Fruit fly (Drosophila melanogaster) whole organism, embryonic: ENCODE results near the gene CG7781.

Experiments
- ATbp ChIP-seq: fragments of 200-800 bp; sonication (Bioruptor generic); optimal IDR thresholded peaks from 2 replicates; lab custom pipeline; 2017; ENCODE audit warnings: missing biosample characterization, mild to moderate bottlenecking, missing genetic modification characterization, missing genetic modification reagents
- CG10654 ChIP-seq: fragments of 200-800 bp; sonication (Bioruptor generic); optimal IDR thresholded peaks from 2 replicates; lab custom pipeline; 2016; ENCODE audit warnings: missing biosample characterization, missing genetic modification characterization
- CG13296 ChIP-seq: fragments of 200-800 bp; sonication (Bioruptor generic); optimal IDR thresholded peaks from 3 replicates; lab custom pipeline; 2018; ENCODE audit warnings: missing biosample characterization, mild to moderate bottlenecking, missing genetic modification characterization
- CG1529 ChIP-seq: fragments of 200-800 bp; sonication (Bioruptor generic); optimal IDR thresholded peaks from 3 replicates; lab custom pipeline; 2018; ENCODE audit warnings: missing biosample characterization, missing genetic modification characterization
- CG16863 ChIP-seq: fragments of 200-800 bp; sonication (Bioruptor generic); optimal IDR thresholded peaks from 3 replicates; lab custom pipeline; 2016; ENCODE audit warnings: missing biosample characterization, missing genetic modification characterization
- CG17328 ChIP-seq: fragments of 200-800 bp; sonication (Bioruptor generic); IDR thresholded peaks from 2 replicates; pipeline ENCODE4 v1.3.6; 2022; ENCODE audit warnings: missing biosample characterization, missing genetic modification characterization
- CG18262 ChIP-seq: fragments of 200-800 bp; optimal IDR thresholded peaks from 3 replicates; lab custom pipeline; 2019; ENCODE audit warnings: missing biosample characterization, mild to moderate bottlenecking, missing genetic modification characterization, moderate library complexity
- CG1832 ChIP-seq: fragments of 200-800 bp; sonication (Bioruptor generic); optimal IDR thresholded peaks from 2 replicates; lab custom pipeline; 2017; ENCODE audit warnings: missing biosample characterization, mild to moderate bottlenecking, missing genetic modification characterization, inconsistent platforms
- CG2712 ChIP-seq: fragments of 200-800 bp; optimal IDR thresholded peaks from 3 replicates; lab custom pipeline; 2019; ENCODE audit warnings: missing biosample characterization, mild to moderate bottlenecking, missing genetic modification characterization, moderate library complexity
- CG31441 ChIP-seq: fragments of 200-800 bp; sonication (Bioruptor generic); IDR thresholded peaks from 2 replicates; pipeline ENCODE4 v1.3.6; 2022; ENCODE audit warnings: missing biosample characterization, missing genetic modification characterization
- CG4360 ChIP-seq: fragments of 200-800 bp; sonication (Bioruptor generic); IDR thresholded peaks from 2 replicates; pipeline ENCODE4 v1.3.6; 2022; ENCODE audit warnings: missing biosample characterization, missing genetic modification characterization
- CG7928 ChIP-seq: fragments of 200-800 bp; sonication (Bioruptor generic); optimal IDR thresholded peaks from 2 replicates; lab custom pipeline; 2017; ENCODE audit warnings: missing biosample characterization, mild to moderate bottlenecking, missing genetic modification characterization
- Chrac-16 ChIP-seq: fragments of 200-800 bp; sonication (Bioruptor generic); optimal IDR thresholded peaks from 3 replicates; lab custom pipeline; 2016; ENCODE audit warnings: missing biosample characterization, missing genetic modification characterization
- Dip2 ChIP-seq: fragments of 200-800 bp; sonication (Bioruptor generic); IDR thresholded peaks from 2 replicates; pipeline ENCODE4 v1.3.6; 2022; ENCODE audit warnings: missing biosample characterization, missing genetic modification characterization
- Drgx ChIP-seq: fragments of 200-800 bp; sonication (Bioruptor generic); IDR thresholded peaks from 2 replicates; pipeline ENCODE4 v1.3.6; 2022; ENCODE audit warnings: missing biosample characterization, missing genetic modification characterization
- E2f1 ChIP-seq: fragments of 200-800 bp; sonication (Bioruptor generic); IDR thresholded peaks from 2 replicates; pipeline ENCODE4 v1.3.6; 2022; ENCODE audit warnings: missing biosample characterization, missing genetic modification characterization
- Ets65A ChIP-seq: fragments of 200-800 bp; sonication (Bioruptor generic); peaks from one replicate; lab custom pipeline; 2016; ENCODE audit warnings: missing biosample characterization, missing genetic modification characterization
- Gug ChIP-seq: fragments of 200-800 bp; sonication (Bioruptor generic); IDR thresholded peaks from 4 replicates; pipeline ENCODE4 v1.3.6; 2022; ENCODE audit warnings: missing biosample characterization, missing genetic modification characterization
- Med ChIP-seq: fragments of 200-800 bp; sonication (Bioruptor generic); peaks from one replicate; lab custom pipeline; 2016; ENCODE audit warnings: missing biosample characterization, missing genetic modification characterization, mild to moderate bottlenecking, inconsistent platforms, moderate library complexity
- Meics ChIP-seq: fragments of 200-800 bp; sonication (Bioruptor generic); optimal IDR thresholded peaks from 2 replicates; lab custom pipeline; 2017; ENCODE audit warnings: missing biosample characterization, mild to moderate bottlenecking, missing genetic modification characterization
- Mes4 ChIP-seq: fragments of 200-800 bp; sonication (Bioruptor generic); optimal IDR thresholded peaks from 2 replicates; lab custom pipeline; 2016; ENCODE audit warnings: missing biosample characterization, missing genetic modification characterization
- Rfx ChIP-seq: fragments of 200-800 bp; sonication (Bioruptor generic); IDR thresholded peaks from 2 replicates; pipeline ENCODE4 v1.3.6; 2022; ENCODE audit warnings: missing biosample characterization, missing genetic modification characterization
- Side ChIP-seq: fragments of 200-800 bp; sonication (Bioruptor generic); optimal IDR thresholded peaks from 2 replicates; lab custom pipeline; 2016; ENCODE audit warnings: missing biosample characterization, missing genetic modification characterization
- amos ChIP-seq: fragments of 200-800 bp; sonication (Bioruptor generic); IDR thresholded peaks from 2 replicates; pipeline ENCODE4 v1.3.6; 2022; ENCODE audit warnings: missing biosample characterization, missing genetic modification characterization; ENCODE audit not compliant: partially characterized antibody
- caup ChIP-seq: fragments of 200-800 bp; sonication (Bioruptor generic); optimal IDR thresholded peaks from 3 replicates; lab custom pipeline; 2017; ENCODE audit warnings: missing biosample characterization, mild to moderate bottlenecking, missing genetic modification characterization, moderate library complexity; ENCODE audit not compliant: severe bottlenecking
- crc ChIP-seq: fragments of 200-800 bp; sonication (Bioruptor generic); optimal IDR thresholded peaks from 2 replicates; lab custom pipeline; 2016; ENCODE audit warnings: missing biosample characterization, missing genetic modification characterization
- dmrt99B ChIP-seq: fragments of 200-800 bp; sonication (Bioruptor generic); optimal IDR thresholded peaks from 2 replicates; lab custom pipeline; 2018; ENCODE audit warnings: missing biosample characterization, mild to moderate bottlenecking, missing genetic modification characterization, moderate library complexity
- dysf ChIP-seq: fragments of 200-800 bp; sonication (Bioruptor generic); IDR thresholded peaks from 3 replicates; pipeline ENCODE4 v1.3.6; 2022; ENCODE audit warnings: missing biosample characterization, missing genetic modification characterization
- insv ChIP-seq, 2 experiments: fragments of 200-800 bp; sonication (Bioruptor generic); optimal IDR thresholded peaks; 3 replicates each; lab custom pipeline; 2016 to 2018; ENCODE audit warnings: missing biosample characterization in 2 of 2, missing genetic modification characterization in 2 of 2
- kni ChIP-seq: fragments of 200-800 bp; sonication (Bioruptor generic); optimal IDR thresholded peaks from 3 replicates; lab custom pipeline; 2017; ENCODE audit warnings: mild to moderate bottlenecking, missing biosample characterization, missing genetic modification reagents, missing genetic modification characterization
- lab ChIP-seq: fragments of 200-800 bp; sonication (Bioruptor generic); optimal IDR thresholded peaks from 3 replicates; lab custom pipeline; 2017; ENCODE audit warnings: missing biosample characterization, missing genetic modification characterization, mild to moderate bottlenecking, moderate library complexity, missing genetic modification reagents
- lbe ChIP-seq: fragments of 200-800 bp; sonication (Bioruptor generic); optimal IDR thresholded peaks from 2 replicates; lab custom pipeline; 2016; ENCODE audit warnings: missing biosample characterization, mild to moderate bottlenecking, missing genetic modification characterization
- nerfin-2 ChIP-seq: fragments of 200-800 bp; sonication (Bioruptor generic); IDR thresholded peaks from 2 replicates; pipeline ENCODE4 v1.3.6; 2022; ENCODE audit warnings: missing biosample characterization, missing genetic modification characterization; ENCODE audit not compliant: partially characterized antibody
- pan ChIP-seq, 4 experiments: fragments of >200 bp in 3 of 4; fragments of 200-800 bp in 1 of 4; sonication (Bioruptor generic) in 1 of 4; optimal IDR thresholded peaks in 3 of 4; IDR thresholded peaks in 1 of 4; 2 replicates each; pipeline versions ENCODE4 v1.3.6 to Lab custom; 2017 to 2022; ENCODE audit warnings: missing biosample characterization in 2 of 4, missing genetic modification characterization in 2 of 4, mixed read lengths in 1 of 4
- phol ChIP-seq: fragments of 200-800 bp; sonication (Bioruptor generic); optimal IDR thresholded peaks from 3 replicates; lab custom pipeline; 2018; ENCODE audit warnings: missing biosample characterization, mild to moderate bottlenecking, missing genetic modification characterization, moderate library complexity
- ranshi ChIP-seq: fragments of 200-800 bp; sonication (Bioruptor generic); IDR thresholded peaks from 2 replicates; pipeline ENCODE4 v1.3.6; 2022; ENCODE audit warnings: missing biosample characterization, missing genetic modification characterization
- row ChIP-seq: fragments of 200-800 bp; sonication (Bioruptor generic); IDR thresholded peaks from 3 replicates; pipeline ENCODE4 v1.3.6; 2022; ENCODE audit warnings: missing biosample characterization, missing genetic modification characterization
- sens ChIP-seq: fragments of 200-800 bp; sonication (Bioruptor generic); peaks from one replicate; lab custom pipeline; 2016; ENCODE audit warnings: missing biosample characterization, missing genetic modification characterization
- slp2 ChIP-seq: fragments of 200-800 bp; sonication (Bioruptor generic); optimal IDR thresholded peaks from 2 replicates; lab custom pipeline; 2016; ENCODE audit warnings: missing biosample characterization, missing genetic modification characterization
- tup ChIP-seq: fragments of 200-800 bp; sonication (Bioruptor generic); optimal IDR thresholded peaks from 2 replicates; lab custom pipeline; 2016; ENCODE audit warnings: missing biosample characterization, mild to moderate bottlenecking, missing genetic modification characterization, moderate library complexity
- twi ChIP-seq: fragments of 200-800 bp; optimal IDR thresholded peaks from 2 replicates; lab custom pipeline; 2019; ENCODE audit warnings: missing biosample characterization, mild to moderate bottlenecking, missing genetic modification characterization, moderate library complexity

Gene CG7781

DNA sequence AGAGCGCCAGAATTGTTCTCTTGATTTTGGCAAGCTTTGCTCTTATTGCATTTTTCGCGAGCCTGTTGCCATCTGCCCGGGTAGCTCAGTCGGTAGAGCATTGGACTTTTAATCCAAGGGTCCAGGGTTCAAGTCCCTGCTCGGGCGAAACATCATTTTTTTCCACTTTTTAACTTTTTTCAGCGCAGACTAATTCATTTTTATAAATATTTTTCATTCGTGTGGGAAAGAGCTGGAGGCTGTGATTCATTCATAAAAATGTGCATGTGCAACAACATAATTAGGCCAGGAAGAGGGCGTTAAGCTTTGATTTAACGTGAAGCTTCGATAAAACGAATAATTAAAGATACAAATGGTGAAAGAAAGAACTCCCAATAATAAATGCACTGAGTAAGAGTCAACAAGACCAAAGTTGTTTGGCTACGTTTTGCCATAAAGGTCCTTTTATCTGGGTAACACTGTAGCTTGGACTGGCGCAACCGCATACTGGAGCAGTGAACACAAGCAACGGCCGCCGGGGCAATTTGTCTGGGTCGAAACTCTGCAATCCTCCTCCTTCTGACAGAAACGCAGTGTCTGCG, 34.5 kb downstream of the CG7781 start (continued):
- TF ChIP-seq sens (peak; percentile 88), dysf (GFP tag; lab: Robert Waterston, UW) (0 out of 3 replicates have a peak, but pooled peaks have one; percentile 45), tup (GFP tag; lab: Kevin White, UChicago) (no peak), Meics (GFP tag; lab: Kevin White, UChicago) (no peak), phol (tag; lab: Kevin White, UChicago) (peak; percentile 27), row (peak; percentile 49), caup (no peak), CG1832 (GFP tag; lab: Kevin White, UChicago) (no peak), CG17328 (GFP tag; lab: Robert Waterston, UW) (peak; percentile 13; the same call in 1 of the 2 replicates), CG7928 (no peak), CG13296 (GFP tag; lab: Kevin White, UChicago) (no peak), Gug (GFP tag; lab: Robert Waterston, UW) (0 out of 4 replicates have a peak, but pooled peaks have one; percentile 29), CG31441 (GFP tag; lab: Robert Waterston, UW) (0 out of 2 replicates have a peak, but pooled peaks have one; percentile 32), CG2712 (tag; lab: Kevin White, UChicago) (peak; percentile 37), lbe (GFP tag; lab: Kevin White, UChicago) (peak; percentile 66), lab (GFP tag; lab: Kevin White, UChicago) (peak; percentile 27), CG16863 (no peak), Med (GFP tag; lab: Kevin White, UChicago) (peak; percentile 77), CG4360 (GFP tag; lab: Robert Waterston, UW) (no peak), amos (peak; percentile 49; the same call in 1 of the 2 replicates), CG10654 (GFP tag; lab: Kevin White, UChicago) (no peak), dmrt99B (tag; lab: Kevin White, UChicago) (peak; percentile 39), nerfin-2 (no peak), Mes4 (GFP tag; lab: Kevin White, UChicago) (no peak), Rfx (GFP tag; lab: Robert Waterston, UW) (peak; percentile 24; the same call in 1 of the 2 replicates), Ets65A (GFP tag; lab: Kevin White, UChicago) (peak; percentile 88), ranshi (0 out of 2 replicates have a peak, but pooled peaks have one; percentile 28), slp2 (GFP tag; lab: Kevin White, UChicago) (no peak), E2f1 (GFP tag; lab: Robert Waterston, UW) (0 out of 2 replicates have a peak, but pooled peaks have one; percentile 12), CG18262 (tag; lab: Kevin White, UChicago) (peak; percentile 26), crc (GFP tag; lab: Kevin White, UChicago) (no peak), Drgx (GFP tag; lab: Robert Waterston, UW) (peak; percentile 80), Chrac-16 (GFP tag; lab: Kevin White, UChicago) (peak; percentile 8), pan (optimal IDR thresholded peaks at IDR 0.05; lab: Kevin White, UChicago) (no peak), pan (GFP tag; optimal IDR thresholded peaks at IDR 0.05 in 1 of 2, IDR thresholded peaks at IDR 0.05 in 1 of 2) (peak in 1 of 2 experiments; percentile 25), Dip2 (no peak), ATbp (GFP tag; lab: Kevin White, UChicago) (peak; percentile 21), Side (GFP tag; lab: Kevin White, UChicago) (no peak)

DNA sequence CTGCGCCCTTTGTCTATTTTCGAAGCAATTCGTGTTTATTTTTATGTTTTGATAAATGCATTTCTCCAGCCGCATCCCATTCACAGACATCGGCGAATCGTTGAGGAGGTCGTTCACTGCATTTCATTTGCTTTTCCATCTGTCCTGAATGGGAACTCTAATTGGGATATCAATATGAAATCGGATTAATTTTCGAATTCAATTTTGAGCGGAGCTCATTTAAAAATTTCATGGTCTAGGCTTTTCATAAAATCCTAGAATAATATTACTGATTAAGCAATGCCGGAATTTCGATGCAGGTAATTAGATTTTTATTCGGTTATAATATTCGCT, 35.2 kb downstream of the CG7781 start:
- peak in 1 of 2 experiments; percentile 89 for TF ChIP-seq insv (GFP tag; optimal IDR thresholded peaks at IDR 0.05; lab: Kevin White, UChicago)
- no peak for TF ChIP-seq kni (GFP tag; lab: Kevin White, UChicago)
- peak; percentile 48 for TF ChIP-seq CG1529 (GFP tag; lab: Kevin White, UChicago)
- peak; percentile 5 for TF ChIP-seq twi (tag; lab: Kevin White, UChicago)
- peak; percentile 70 for TF ChIP-seq sens
